Fruit fly (Drosophila melanogaster) whole organism, adult: ENCODE data around the gene eIF4E4.
A peak's percentile ranks its signal among the peaks of the same experiment; 100 is the strongest.

Experiments
- CG11617 ChIP-seq: fragments of 200-800 bp; sonication (Bioruptor generic); optimal IDR thresholded peaks from 2 replicates; lab custom pipeline; 2017; ENCODE audit warnings: mild to moderate bottlenecking, missing biosample characterization, missing genetic modification reagents, missing genetic modification characterization
- CG12768 ChIP-seq: fragments of 200-800 bp; sonication (Bioruptor generic); optimal IDR thresholded peaks from 2 replicates; lab custom pipeline; 2017; ENCODE audit warnings: missing biosample characterization, missing genetic modification characterization, mild to moderate bottlenecking, moderate library complexity, missing genetic modification reagents
- CG14711 ChIP-seq: fragments of 200-800 bp; sonication (Bioruptor generic); optimal IDR thresholded peaks from 2 replicates; lab custom pipeline; 2018; ENCODE audit warnings: missing biosample characterization, mild to moderate bottlenecking, missing genetic modification characterization, moderate library complexity
- CG1620 ChIP-seq: fragments of 200-800 bp; sonication (Bioruptor generic); optimal IDR thresholded peaks from 2 replicates; lab custom pipeline; 2016; ENCODE audit warnings: missing biosample characterization, missing genetic modification characterization
- CG33017 ChIP-seq: fragments of 200-800 bp; sonication (Bioruptor generic); optimal IDR thresholded peaks from 2 replicates; lab custom pipeline; 2018; ENCODE audit warnings: missing biosample characterization, mild to moderate bottlenecking, missing genetic modification characterization, moderate library complexity
- CG5204 ChIP-seq: fragments of 200-800 bp; sonication (Bioruptor generic); optimal IDR thresholded peaks from 2 replicates; lab custom pipeline; 2016; ENCODE audit warnings: missing biosample characterization, missing genetic modification characterization
- CG7045 ChIP-seq: fragments of 200-800 bp; sonication (Bioruptor generic); optimal IDR thresholded peaks from 2 replicates; lab custom pipeline; 2017; ENCODE audit warnings: missing biosample characterization, mild to moderate bottlenecking, missing genetic modification characterization
- CG7101 ChIP-seq: fragments of 200-800 bp; sonication (Bioruptor generic); optimal IDR thresholded peaks from 2 replicates; lab custom pipeline; 2018; ENCODE audit warnings: missing biosample characterization, mild to moderate bottlenecking, missing genetic modification characterization, moderate library complexity
- Clk ChIP-seq: fragments of 200-800 bp; sonication (Bioruptor generic); optimal IDR thresholded peaks from 2 replicates; lab custom pipeline; 2017; ENCODE audit warnings: missing biosample characterization, missing genetic modification characterization
- Crg-1 ChIP-seq: fragments of 200-800 bp; sonication (Bioruptor generic); optimal IDR thresholded peaks from 2 replicates; lab custom pipeline; 2016; ENCODE audit warnings: missing biosample characterization, missing genetic modification characterization
- Hr96 ChIP-seq: fragments of 200-800 bp; sonication (Bioruptor generic); optimal IDR thresholded peaks from 2 replicates; lab custom pipeline; 2016; ENCODE audit warnings: missing biosample characterization, missing genetic modification characterization
- Mnt ChIP-seq: fragments of 200-800 bp; sonication (Bioruptor generic); optimal IDR thresholded peaks from 2 replicates; lab custom pipeline; 2016; ENCODE audit warnings: missing biosample characterization, mild to moderate bottlenecking, missing genetic modification characterization
- bab1 ChIP-seq: fragments of 200-800 bp; sonication (Bioruptor generic); optimal IDR thresholded peaks from 3 replicates; lab custom pipeline; 2019; ENCODE audit warnings: missing biosample characterization, mild to moderate bottlenecking, missing genetic modification characterization, moderate library complexity
- cic ChIP-seq: fragments of 200-800 bp; sonication (Bioruptor generic); optimal IDR thresholded peaks from 2 replicates; lab custom pipeline; 2017; ENCODE audit warnings: missing biosample characterization, mild to moderate bottlenecking, missing genetic modification characterization, moderate library complexity
- cnc ChIP-seq, 2 experiments: fragments of >200 bp; optimal IDR thresholded peaks; 2 replicates each; lab custom pipeline; 2017
- kay ChIP-seq: fragments of 200-800 bp; sonication (Bioruptor generic); peaks from one replicate; lab custom pipeline; 2016; ENCODE audit warnings: missing biosample characterization, missing genetic modification characterization, borderline replicate concordance
- ovo ChIP-seq: fragments of 200-800 bp; sonication (Bioruptor generic); optimal IDR thresholded peaks from 2 replicates; lab custom pipeline; 2016; ENCODE audit warnings: missing biosample characterization, missing genetic modification characterization
- pad ChIP-seq: fragments of 200-800 bp; sonication (Bioruptor generic); optimal IDR thresholded peaks from 3 replicates; lab custom pipeline; 2017; ENCODE audit warnings: missing biosample characterization, missing genetic modification characterization, mild to moderate bottlenecking, moderate library complexity, missing genetic modification reagents
- tj ChIP-seq: fragments of 200-800 bp; sonication (Bioruptor generic); optimal IDR thresholded peaks from 3 replicates; lab custom pipeline; 2017; ENCODE audit warnings: missing biosample characterization, mild to moderate bottlenecking, missing genetic modification characterization, moderate library complexity
- toe ChIP-seq: fragments of 200-800 bp; sonication (Bioruptor generic); optimal IDR thresholded peaks from 2 replicates; lab custom pipeline; 2016; ENCODE audit warnings: missing biosample characterization, missing genetic modification characterization

Gene eIF4E4

dm6 chr3L:6665541-6665940 is at the start of gene eIF4E4:
TSS of gene eIF4E4 (minus strand) at chr3L:6665641.
- no peak for TF ChIP-seq bab1 (GFP tag; lab: Kevin White, UChicago)
- TF ChIP-seq Clk (GFP tag; lab: Kevin White, UChicago) = no peak
- no peak for TF ChIP-seq CG11617 (GFP tag; lab: Kevin White, UChicago)
- TF ChIP-seq Crg-1 (GFP tag; lab: Kevin White, UChicago) = no peak
- no peak for TF ChIP-seq Hr96 (GFP tag; lab: Kevin White, UChicago)

dm6 chr3L:6708995-6709606 is 43.7 kb upstream of the eIF4E4 start:
- TF ChIP-seq CG5204 (peak; percentile 47), cic (GFP tag; lab: Kevin White, UChicago) (no peak), CG7101 (tag; lab: Kevin White, UChicago) (peak; percentile 82), Hr96 (GFP tag; lab: Kevin White, UChicago) (peak; percentile 59), pad (peak; percentile 38), CG1620 (peak; percentile 68), CG7045 (GFP tag; lab: Kevin White, UChicago) (peak; percentile 84), cnc (optimal IDR thresholded peaks at IDR 0.05; lab: Kevin White, UChicago) (no peak), bab1 (GFP tag; lab: Kevin White, UChicago) (peak; percentile 85), CG12768 (peak; percentile 55), tj (GFP tag; lab: Kevin White, UChicago) (peak; percentile 8), Mnt (peak; percentile 59), Clk (GFP tag; lab: Kevin White, UChicago) (peak; percentile 2), toe (peak; percentile 80), CG14711 (tag; lab: Kevin White, UChicago) (peak; percentile 33), ovo (peak; percentile 54), CG11617 (GFP tag; lab: Kevin White, UChicago) (peak; percentile 41), CG33017 (tag; lab: Kevin White, UChicago) (peak; percentile 78), Crg-1 (GFP tag; lab: Kevin White, UChicago) (peak; percentile 45), kay (GFP tag; lab: Kevin White, UChicago) (peak; percentile 87)

dm6 chr3L:6706723-6707591 is 41.5 kb upstream of the eIF4E4 start:
- TF ChIP-seq CG5204 (no peak), tj (GFP tag; lab: Kevin White, UChicago) (no peak), Crg-1 (GFP tag; lab: Kevin White, UChicago) (no peak), toe (no peak), Clk (GFP tag; lab: Kevin White, UChicago) (no peak), CG7101 (tag; lab: Kevin White, UChicago) (no peak), CG12768 (no peak), CG14711 (tag; lab: Kevin White, UChicago) (no peak), Mnt (no peak), pad (no peak), CG1620 (no peak), cic (GFP tag; lab: Kevin White, UChicago) (no peak), CG7045 (GFP tag; lab: Kevin White, UChicago) (no peak)

- TF ChIP-seq Crg-1 (GFP tag; lab: Kevin White, UChicago) (no peak), CG14711 (tag; lab: Kevin White, UChicago) (no peak), cic (GFP tag; lab: Kevin White, UChicago) (no peak), CG12768 (no peak), CG7101 (tag; lab: Kevin White, UChicago) (no peak), Mnt (no peak), CG5204 (no peak)
Observed at dm6 chr3L:6705865-6706264, 40.4 kb upstream of the eIF4E4 start.

dm6 chr3L:6704468-6705056 is 39.1 kb upstream of the eIF4E4 start, which contains the start of gene CG8519:
TSS of gene CG8519 (plus strand) at chr3L:6704860.
- TF ChIP-seq Hr96 (GFP tag; lab: Kevin White, UChicago) = no peak
- TF ChIP-seq CG1620 = no peak
- TF ChIP-seq CG7101 (tag; lab: Kevin White, UChicago) = no peak
- no peak for TF ChIP-seq CG11617 (GFP tag; lab: Kevin White, UChicago)
- no peak for TF ChIP-seq CG33017 (tag; lab: Kevin White, UChicago)
- TF ChIP-seq Mnt = no peak
- no peak for TF ChIP-seq tj (GFP tag; lab: Kevin White, UChicago)
- no peak for TF ChIP-seq kay (GFP tag; lab: Kevin White, UChicago)

- TF ChIP-seq Clk (GFP tag; lab: Kevin White, UChicago) (no peak), kay (GFP tag; lab: Kevin White, UChicago) (no peak), Crg-1 (GFP tag; lab: Kevin White, UChicago) (no peak), cic (GFP tag; lab: Kevin White, UChicago) (no peak), CG14711 (tag; lab: Kevin White, UChicago) (no peak), toe (peak; percentile 6), pad (peak; percentile 30), tj (GFP tag; lab: Kevin White, UChicago) (peak; percentile 17), CG7101 (tag; lab: Kevin White, UChicago) (peak; percentile 7), CG11617 (GFP tag; lab: Kevin White, UChicago) (peak; percentile 18), Hr96 (GFP tag; lab: Kevin White, UChicago) (no peak), CG7045 (GFP tag; lab: Kevin White, UChicago) (no peak), cnc (optimal IDR thresholded peaks at IDR 0.05; lab: Kevin White, UChicago) (no peak), CG33017 (tag; lab: Kevin White, UChicago) (no peak), bab1 (GFP tag; lab: Kevin White, UChicago) (peak; percentile 38), CG1620 (no peak), CG5204 (no peak)
Observed at dm6 chr3L:6703368-6703807, 37.9 kb upstream of the eIF4E4 start, which contains the start of gene SP1173. TSS of gene SP1173 (minus strand) at chr3L:6703521.
